Fruit fly (Drosophila melanogaster) whole organism, embryonic: ENCODE data around the gene IntS9.

ENCODE experiments used
- CG10979 ChIP-seq: fragments of 200-800 bp; sonication (Bioruptor generic); optimal IDR thresholded peaks from 2 replicates; lab custom pipeline; 2018; ENCODE audit warnings: missing biosample characterization, mild to moderate bottlenecking, missing genetic modification characterization, moderate library complexity
- CG11247 ChIP-seq: fragments of 200-800 bp; sonication (Bioruptor generic); IDR thresholded peaks from 2 replicates; pipeline ENCODE4 v1.3.6; 2022; ENCODE audit warnings: missing biosample characterization, missing genetic modification characterization
- CG11456 ChIP-seq: fragments of 200-800 bp; sonication (Bioruptor generic); IDR thresholded peaks from 3 replicates; pipeline ENCODE4 v1.3.6; 2022; ENCODE audit warnings: missing biosample characterization, missing genetic modification characterization
- CG12071 ChIP-seq: fragments of 200-800 bp; sonication (Bioruptor generic); optimal IDR thresholded peaks from 3 replicates; lab custom pipeline; 2018; ENCODE audit warnings: missing biosample characterization, mild to moderate bottlenecking, missing genetic modification characterization
- CG12391 ChIP-seq: fragments of 200-800 bp; sonication (Bioruptor generic); optimal IDR thresholded peaks from 3 replicates; lab custom pipeline; 2018; ENCODE audit warnings: missing biosample characterization, mild to moderate bottlenecking, missing genetic modification characterization, moderate library complexity
- CG13296 ChIP-seq: fragments of 200-800 bp; sonication (Bioruptor generic); optimal IDR thresholded peaks from 3 replicates; lab custom pipeline; 2018; ENCODE audit warnings: missing biosample characterization, mild to moderate bottlenecking, missing genetic modification characterization
- CG14014 ChIP-seq: fragments of 200-800 bp; sonication (Bioruptor generic); IDR thresholded peaks from 2 replicates; pipeline ENCODE4 v1.3.6; 2022; ENCODE audit warnings: missing biosample characterization, missing genetic modification characterization
- CG14441 ChIP-seq: fragments of 200-800 bp; sonication (Bioruptor generic); IDR thresholded peaks from 2 replicates; pipeline ENCODE4 v1.3.6; 2022; ENCODE audit warnings: missing biosample characterization, missing genetic modification characterization
- CG17829 ChIP-seq: fragments of 200-800 bp; optimal IDR thresholded peaks from 2 replicates; lab custom pipeline; 2019; ENCODE audit warnings: missing biosample characterization, mild to moderate bottlenecking, missing genetic modification characterization, moderate library complexity
- CG18476 ChIP-seq: fragments of 200-800 bp; sonication (Bioruptor generic); optimal IDR thresholded peaks from 2 replicates; lab custom pipeline; 2016; ENCODE audit warnings: missing biosample characterization, mild to moderate bottlenecking, missing genetic modification characterization
- CG18619 ChIP-seq: fragments of 200-800 bp; sonication (Bioruptor generic); optimal IDR thresholded peaks from 3 replicates; lab custom pipeline; 2017; ENCODE audit warnings: missing biosample characterization, mild to moderate bottlenecking, missing genetic modification characterization
- CG2120 ChIP-seq: fragments of 200-800 bp; sonication (Bioruptor generic); optimal IDR thresholded peaks from 3 replicates; lab custom pipeline; 2016; ENCODE audit warnings: missing biosample characterization, missing genetic modification characterization
- CG2202 ChIP-seq: fragments of 200-800 bp; sonication (Bioruptor generic); optimal IDR thresholded peaks from 2 replicates; lab custom pipeline; 2018; ENCODE audit warnings: missing biosample characterization, mild to moderate bottlenecking, missing genetic modification characterization
- CG33557 ChIP-seq: fragments of 200-800 bp; sonication (Bioruptor generic); optimal IDR thresholded peaks from 2 replicates; lab custom pipeline; 2019; ENCODE audit warnings: missing biosample characterization, mild to moderate bottlenecking, missing genetic modification characterization, moderate library complexity
- CG5180 ChIP-seq: fragments of 200-800 bp; sonication (Bioruptor generic); optimal IDR thresholded peaks from 3 replicates; lab custom pipeline; 2017; ENCODE audit warnings: missing biosample characterization, missing genetic modification characterization, mild to moderate bottlenecking, moderate library complexity, missing genetic modification reagents
- CG6654 ChIP-seq: fragments of 200-800 bp; sonication (Bioruptor generic); optimal IDR thresholded peaks from 2 replicates; lab custom pipeline; 2017; ENCODE audit warnings: missing biosample characterization, mild to moderate bottlenecking, missing genetic modification characterization
- CG8281 ChIP-seq: fragments of 200-800 bp; sonication (Bioruptor generic); optimal IDR thresholded peaks from 2 replicates; lab custom pipeline; 2018; ENCODE audit warnings: missing biosample characterization, mild to moderate bottlenecking, missing genetic modification characterization, moderate library complexity
- CG8359 ChIP-seq: fragments of 200-800 bp; sonication (Bioruptor generic); optimal IDR thresholded peaks from 2 replicates; lab custom pipeline; 2017; ENCODE audit warnings: missing biosample characterization, mild to moderate bottlenecking, missing genetic modification characterization, borderline replicate concordance
- Dfd ChIP-seq, 2 experiments: fragments of >200 bp; optimal IDR thresholded peaks; 2 replicates each; lab custom pipeline; 2017; ENCODE audit warnings: missing biosample characterization in 2 of 2, missing genetic modification characterization in 2 of 2
- Doc2 ChIP-seq: fragments of 200-800 bp; sonication (Bioruptor generic); IDR thresholded peaks from 2 replicates; pipeline ENCODE4 v1.3.6; 2022; ENCODE audit warnings: missing biosample characterization, missing genetic modification characterization
- H2.0 ChIP-seq: fragments of 200-800 bp; sonication (Bioruptor generic); IDR thresholded peaks from 2 replicates; pipeline ENCODE4 v1.3.6; 2022; ENCODE audit warnings: missing biosample characterization, missing genetic modification characterization
- HLH3B ChIP-seq: fragments of 200-800 bp; sonication (Bioruptor generic); IDR thresholded peaks from 2 replicates; pipeline ENCODE4 v1.3.6; 2022; ENCODE audit warnings: missing biosample characterization, missing genetic modification characterization
- Hand ChIP-seq: fragments of 200-800 bp; sonication (Bioruptor generic); optimal IDR thresholded peaks from 2 replicates; lab custom pipeline; 2017; ENCODE audit warnings: mild to moderate bottlenecking, missing biosample characterization, missing genetic modification reagents, missing genetic modification characterization
- Hr39 ChIP-seq: fragments of >200 bp; optimal IDR thresholded peaks from 2 replicates; lab custom pipeline; 2017
- Rfx ChIP-seq: fragments of 200-800 bp; sonication (Bioruptor generic); IDR thresholded peaks from 2 replicates; pipeline ENCODE4 v1.3.6; 2022; ENCODE audit warnings: missing biosample characterization, missing genetic modification characterization
- Sry-β ChIP-seq: fragments of 200-800 bp; sonication (Bioruptor generic); optimal IDR thresholded peaks from 2 replicates; lab custom pipeline; 2018; ENCODE audit warnings: missing biosample characterization, mild to moderate bottlenecking, missing genetic modification characterization, moderate library complexity
- Trl ChIP-seq, 3 experiments: fragments of >200 bp in 2 of 3; fragments of 200-800 bp in 1 of 3; sonication (Bioruptor generic) in 1 of 3; optimal IDR thresholded peaks; 2 replicates in 1 of 3; 3 replicates in 2 of 3; lab custom pipeline; 2016 to 2017; ENCODE audit warnings: missing biosample characterization in 1 of 3, missing genetic modification characterization in 1 of 3
- Vsx1 ChIP-seq: fragments of 200-800 bp; sonication (Bioruptor generic); optimal IDR thresholded peaks from 2 replicates; lab custom pipeline; 2017; ENCODE audit warnings: missing biosample characterization, mild to moderate bottlenecking, missing genetic modification characterization, missing genetic modification reagents
- Xrp1 ChIP-seq: fragments of 200-800 bp; sonication (Bioruptor generic); IDR thresholded peaks from 2 replicates; pipeline ENCODE4 v1.3.6; 2022; ENCODE audit warnings: missing biosample characterization, missing genetic modification characterization
- ara ChIP-seq: fragments of 200-800 bp; sonication (Bioruptor generic); IDR thresholded peaks from 2 replicates; pipeline ENCODE4 v1.3.6; 2022; ENCODE audit warnings: missing biosample characterization, missing genetic modification characterization
- chif ChIP-seq, 2 experiments: fragments of 200-800 bp; sonication (Bioruptor generic); optimal IDR thresholded peaks; 3 replicates each; lab custom pipeline; 2016; ENCODE audit warnings: missing biosample characterization in 2 of 2, missing genetic modification characterization in 2 of 2
- corto ChIP-seq: fragments of 200-800 bp; sonication (Bioruptor generic); optimal IDR thresholded peaks from 2 replicates; lab custom pipeline; 2016; ENCODE audit warnings: missing biosample characterization, mild to moderate bottlenecking, missing genetic modification characterization, moderate library complexity
- cwo ChIP-seq: fragments of 200-800 bp; sonication (Bioruptor generic); optimal IDR thresholded peaks from 3 replicates; lab custom pipeline; 2017; ENCODE audit warnings: missing biosample characterization, missing genetic modification characterization, mild to moderate bottlenecking, moderate library complexity, missing genetic modification reagents
- esg ChIP-seq: fragments of 200-800 bp; sonication (Bioruptor generic); conservative IDR thresholded peaks from 2 replicates; pipeline ENCODE4 v1.3.6; 2022; ENCODE audit warnings: missing biosample characterization, missing genetic modification characterization
- hkb ChIP-seq, 2 experiments: fragments of 200-800 bp in 1 of 2; fragments of >200 bp in 1 of 2; sonication (Bioruptor generic) in 1 of 2; IDR thresholded peaks in 1 of 2; optimal IDR thresholded peaks in 1 of 2; 2 replicates each; pipeline versions ENCODE4 v1.3.6 to Lab custom; 2017 to 2022; ENCODE audit warnings: missing biosample characterization in 1 of 2, missing genetic modification characterization in 1 of 2
- lbe ChIP-seq: fragments of 200-800 bp; sonication (Bioruptor generic); optimal IDR thresholded peaks from 2 replicates; lab custom pipeline; 2016; ENCODE audit warnings: missing biosample characterization, mild to moderate bottlenecking, missing genetic modification characterization
- lmd ChIP-seq: fragments of 200-800 bp; sonication (Bioruptor generic); IDR thresholded peaks from 2 replicates; pipeline ENCODE4 v1.3.6; 2022; ENCODE audit warnings: missing biosample characterization, missing genetic modification characterization
- oc ChIP-seq: fragments of 200-800 bp; sonication (Bioruptor generic); optimal IDR thresholded peaks from 2 replicates; lab custom pipeline; 2018; ENCODE audit warnings: missing biosample characterization, mild to moderate bottlenecking, missing genetic modification characterization, moderate library complexity
- odd ChIP-seq: fragments of 200-800 bp; sonication (Bioruptor generic); optimal IDR thresholded peaks from 2 replicates; lab custom pipeline; 2017; ENCODE audit warnings: missing biosample characterization, mild to moderate bottlenecking, missing genetic modification characterization
- pfk ChIP-seq: fragments of 200-800 bp; sonication (Bioruptor generic); optimal IDR thresholded peaks from 2 replicates; lab custom pipeline; 2018; ENCODE audit warnings: missing biosample characterization, mild to moderate bottlenecking, missing genetic modification characterization, moderate library complexity
- pho ChIP-seq: fragments of 200-800 bp; sonication (Bioruptor generic); optimal IDR thresholded peaks from 2 replicates; lab custom pipeline; 2016; ENCODE audit warnings: missing biosample characterization, missing genetic modification characterization
- schlank ChIP-seq: fragments of 200-800 bp; sonication (Bioruptor generic); optimal IDR thresholded peaks from 2 replicates; lab custom pipeline; 2018; ENCODE audit warnings: missing biosample characterization, mild to moderate bottlenecking, missing genetic modification characterization
- shn ChIP-seq: fragments of 200-800 bp; sonication (Bioruptor generic); optimal IDR thresholded peaks from 3 replicates; lab custom pipeline; 2016; ENCODE audit warnings: missing biosample characterization, missing genetic modification characterization
- sisA ChIP-seq: fragments of 200-800 bp; sonication (Bioruptor generic); IDR thresholded peaks from 2 replicates; pipeline ENCODE4 v1.3.6; 2022; ENCODE audit warnings: missing biosample characterization, missing genetic modification characterization
- slbo ChIP-seq: fragments of 200-800 bp; sonication (Bioruptor generic); IDR thresholded peaks from 2 replicates; pipeline ENCODE4 v1.3.6; 2022; ENCODE audit warnings: missing biosample characterization, missing genetic modification characterization
- sqz ChIP-seq: fragments of 200-800 bp; sonication (Bioruptor generic); optimal IDR thresholded peaks from 3 replicates; lab custom pipeline; 2018; ENCODE audit warnings: missing biosample characterization, mild to moderate bottlenecking, missing genetic modification characterization
- toy ChIP-seq: fragments of 200-800 bp; sonication (Bioruptor generic); IDR thresholded peaks from 2 replicates; pipeline ENCODE4 v1.3.6; 2022; ENCODE audit warnings: missing biosample characterization, missing genetic modification characterization
- twi ChIP-seq: fragments of 200-800 bp; optimal IDR thresholded peaks from 2 replicates; lab custom pipeline; 2019; ENCODE audit warnings: missing biosample characterization, mild to moderate bottlenecking, missing genetic modification characterization, moderate library complexity
- vfl ChIP-seq: fragments of 200-800 bp; sonication (Bioruptor generic); optimal IDR thresholded peaks from 2 replicates; lab custom pipeline; 2016; ENCODE audit warnings: missing biosample characterization, missing genetic modification characterization
- z ChIP-seq: fragments of 200-800 bp; sonication (Bioruptor generic); IDR thresholded peaks from 3 replicates; pipeline ENCODE4 v1.3.6; 2022; ENCODE audit warnings: missing biosample characterization, missing genetic modification characterization

IntS9 gene

DNA sequence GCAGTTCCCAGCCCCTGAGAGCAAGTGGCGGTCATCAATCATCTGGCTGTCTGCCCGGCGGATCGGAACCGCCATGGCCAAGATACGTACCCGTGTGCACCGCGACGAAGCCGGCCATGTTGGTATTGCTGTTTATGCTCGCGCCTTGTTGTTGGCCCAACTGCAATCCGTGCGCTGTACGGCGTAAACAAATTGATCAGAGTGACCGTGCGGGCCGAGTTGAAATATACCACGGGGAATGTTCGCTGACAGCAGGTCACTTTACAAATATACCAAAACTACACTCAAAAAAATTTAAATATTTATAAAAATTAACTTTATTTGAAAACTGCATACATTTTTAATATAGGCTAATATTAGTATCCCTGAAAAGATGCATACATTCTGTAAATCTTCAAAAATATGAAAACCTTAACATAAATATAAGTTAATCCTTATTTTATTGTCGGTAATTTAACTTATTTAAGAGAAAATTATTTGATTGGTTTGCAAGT lies 18.1 kb downstream of the IntS9 start, which contains the start of gene Tasp1 (continued):
- TF ChIP-seq Rfx (GFP tag; lab: Robert Waterston, UW) (peak; percentile 79), Xrp1 (GFP tag; lab: Robert Waterston, UW) (peak; percentile 79), sqz (GFP tag; lab: Kevin White, UChicago) (no peak), CG18619 (GFP tag; lab: Kevin White, UChicago) (peak; percentile 56), lmd (GFP tag; lab: Robert Waterston, UW) (peak; percentile 71), CG6654 (GFP tag; lab: Kevin White, UChicago) (no peak), schlank (tag; lab: Kevin White, UChicago) (no peak), twi (tag; lab: Kevin White, UChicago) (peak; percentile 19), esg (GFP tag; lab: Robert Waterston, UW) (peak; percentile 67), shn (no peak), z (no peak), CG2202 (no peak), Hand (GFP tag; lab: Kevin White, UChicago) (no peak), CG33557 (GFP tag; lab: Kevin White, UChicago) (peak; percentile 18), HLH3B (peak; percentile 74), CG8359 (GFP tag; lab: Kevin White, UChicago) (no peak), CG2120 (GFP tag; lab: Kevin White, UChicago) (peak; percentile 60), lbe (GFP tag; lab: Kevin White, UChicago) (no peak), CG17829 (peak; percentile 80), H2.0 (GFP tag; lab: Robert Waterston, UW) (peak; percentile 59), oc (tag; lab: Kevin White, UChicago) (no peak), chif (GFP tag; optimal IDR thresholded peaks at IDR 0.05; lab: Kevin White, UChicago) (no peak), Trl (optimal IDR thresholded peaks at IDR 0.05; lab: Kevin White, UChicago) (no peak), Trl (GFP tag; optimal IDR thresholded peaks at IDR 0.05; lab: Kevin White, UChicago) (no peak), CG14014 (GFP tag; lab: Robert Waterston, UW) (peak; percentile 63; the same call in 1 of the 2 replicates), vfl (GFP tag; lab: Kevin White, UChicago) (peak; percentile 48), cwo (GFP tag; lab: Kevin White, UChicago) (no peak), Vsx1 (no peak), Sry-β (GFP tag; lab: Kevin White, UChicago) (no peak), Doc2 (no peak), corto (GFP tag; lab: Kevin White, UChicago) (no peak), pho (GFP tag; lab: Kevin White, UChicago) (peak; percentile 22), CG13296 (GFP tag; lab: Kevin White, UChicago) (peak; percentile 55), ara (0 out of 2 replicates have a peak, but pooled peaks have one; percentile 12), CG10979 (tag; lab: Kevin White, UChicago) (peak; percentile 71), CG11456 (GFP tag; lab: Robert Waterston, UW) (no peak), CG11247 (GFP tag; lab: Robert Waterston, UW) (peak; percentile 57; the same call in 1 of the 2 replicates), Hr39 (lab: Kevin White, UChicago) (no peak), CG5180 (GFP tag; lab: Kevin White, UChicago) (no peak), CG18476 (GFP tag; lab: Kevin White, UChicago) (peak; percentile 35), Dfd (GFP tag; optimal IDR thresholded peaks at IDR 0.05; lab: Kevin White, UChicago) (no peak), sisA (GFP tag; lab: Robert Waterston, UW) (no peak), CG12071 (GFP tag; lab: Kevin White, UChicago) (no peak), hkb (optimal IDR thresholded peaks at IDR 0.05; lab: Kevin White, UChicago) (no peak), hkb (GFP tag; IDR thresholded peaks at IDR 0.05; lab: Robert Waterston, UW) (peak; percentile 74), CG8281 (peak; percentile 20), odd (GFP tag; lab: Kevin White, UChicago) (no peak), pfk (GFP tag; lab: Kevin White, UChicago) (no peak), CG14441 (GFP tag; lab: Robert Waterston, UW) (no peak), toy (GFP tag; lab: Robert Waterston, UW) (no peak), slbo (peak; percentile 80), CG12391 (tag; lab: Kevin White, UChicago) (peak; percentile 81)
